Worm (Caenorhabditis elegans) whole organism, young adult: Measurements from ENCODE around the gene cpt-5.

Source experiments
- B0261.1 ChIP-seq: sonication (generic microtip); optimal IDR thresholded peaks from 2 replicates; lab custom pipeline; 2016; ENCODE audit warnings: mild to moderate bottlenecking, missing genetic modification characterization, moderate library complexity, missing compliant biosample characterization
- C17E4.6 ChIP-seq: fragments of 200-800 bp; sonication (Bioruptor generic); IDR thresholded peaks from 2 replicates; pipeline ENCODE4 v1.3.6; 2022; ENCODE audit warnings: missing genetic modification reagents, missing genetic modification characterization, missing compliant biosample characterization
- F10E7.11 ChIP-seq: sonication (generic microtip); optimal IDR thresholded peaks from 2 replicates; lab custom pipeline; 2017; ENCODE audit warnings: mild to moderate bottlenecking, missing genetic modification characterization, moderate library complexity, missing compliant biosample characterization
- F37B4.10 ChIP-seq: fragments of 200-800 bp; sonication (Bioruptor generic); IDR thresholded peaks from 2 replicates; pipeline ENCODE4 v1.3.6; 2022; ENCODE audit warnings: missing genetic modification characterization, missing compliant biosample characterization
- K12H6.12 ChIP-seq: fragments of 200-800 bp; sonication (Bioruptor generic); optimal IDR thresholded peaks from 2 replicates; lab custom pipeline; 2018; ENCODE audit warnings: mild to moderate bottlenecking, missing genetic modification characterization, missing compliant biosample characterization
- T07F8.4 ChIP-seq: sonication (generic microtip); optimal IDR thresholded peaks from 2 replicates; lab custom pipeline; 2016; ENCODE audit warnings: mild to moderate bottlenecking, missing genetic modification characterization, moderate library complexity, missing compliant biosample characterization
- T26A5.8 ChIP-seq: sonication (generic microtip); optimal IDR thresholded peaks from 2 replicates; lab custom pipeline; 2016; ENCODE audit warnings: missing genetic modification characterization, missing compliant biosample characterization
- Y53G8AR.9 ChIP-seq: fragments of 200-800 bp; sonication (Bioruptor generic); conservative IDR thresholded peaks from 2 replicates; pipeline ENCODE4 v1.3.6; 2022; ENCODE audit warnings: missing genetic modification reagents, missing genetic modification characterization, missing compliant biosample characterization
- Y56A3A.18 ChIP-seq: fragments of 200-800 bp; sonication (Bioruptor generic); IDR thresholded peaks from 2 replicates; pipeline ENCODE4 v1.3.6; 2022; ENCODE audit warnings: missing genetic modification reagents, missing genetic modification characterization, missing compliant biosample characterization
- Y79H2A.3 ChIP-seq: fragments of 200-800 bp; sonication (Bioruptor generic); conservative IDR thresholded peaks from 2 replicates; pipeline ENCODE4 v1.3.6; 2022; ENCODE audit warnings: missing genetic modification reagents, missing genetic modification characterization, missing compliant biosample characterization
- atf-7 ChIP-seq: sonication (generic microtip); optimal IDR thresholded peaks from 2 replicates; lab custom pipeline; 2017; ENCODE audit warnings: mild to moderate bottlenecking, missing genetic modification characterization, missing compliant biosample characterization
- athp-1 ChIP-seq: sonication (generic microtip); optimal IDR thresholded peaks from 2 replicates; lab custom pipeline; 2017; ENCODE audit warnings: mild to moderate bottlenecking, missing genetic modification characterization, missing compliant biosample characterization
- attf-5 ChIP-seq: fragments of 200-800 bp; sonication (Bioruptor generic); optimal IDR thresholded peaks from 2 replicates; lab custom pipeline; 2018; ENCODE audit warnings: mild to moderate bottlenecking, missing genetic modification characterization, missing compliant biosample characterization
- ceh-100 ChIP-seq: fragments of 200-800 bp; sonication (Bioruptor generic); IDR thresholded peaks from 2 replicates; pipeline ENCODE4 v1.3.6; 2022; ENCODE audit warnings: missing genetic modification reagents, missing genetic modification characterization, missing compliant biosample characterization
- ceh-27 ChIP-seq: fragments of 200-800 bp; sonication (Bioruptor generic); optimal IDR thresholded peaks from 2 replicates; lab custom pipeline; 2018; ENCODE audit warnings: mild to moderate bottlenecking, missing genetic modification characterization, moderate library complexity, missing compliant biosample characterization
- ceh-58 ChIP-seq: fragments of 200-800 bp; sonication (Bioruptor generic); IDR thresholded peaks from 2 replicates; pipeline ENCODE4 v1.3.6; 2022; ENCODE audit warnings: missing genetic modification characterization, missing compliant biosample characterization
- ceh-79 ChIP-seq: sonication (generic microtip); optimal IDR thresholded peaks from 2 replicates; lab custom pipeline; 2017; ENCODE audit warnings: mild to moderate bottlenecking, missing genetic modification characterization, missing compliant biosample characterization
- chd-7 ChIP-seq: sonication (generic microtip); optimal IDR thresholded peaks from 2 replicates; lab custom pipeline; 2016; ENCODE audit warnings: mild to moderate bottlenecking, missing genetic modification characterization, moderate library complexity, missing compliant biosample characterization
- die-1 ChIP-seq: sonication (generic microtip); optimal IDR thresholded peaks from 2 replicates; lab custom pipeline; 2016; ENCODE audit warnings: missing genotype, mild to moderate bottlenecking, missing genetic modification characterization, missing compliant biosample characterization
- dox-1 ChIP-seq: fragments of 200-800 bp; sonication (Bioruptor generic); IDR thresholded peaks from 2 replicates; pipeline ENCODE4 v1.3.6; 2022; ENCODE audit warnings: missing genetic modification reagents, missing genetic modification characterization, missing compliant biosample characterization
- dpff-1 ChIP-seq: sonication (generic microtip); optimal IDR thresholded peaks from 2 replicates; lab custom pipeline; 2017; ENCODE audit warnings: mild to moderate bottlenecking, missing genetic modification characterization, missing compliant biosample characterization
- dpl-1 ChIP-seq: fragments of 150-350 bp; optimal IDR thresholded peaks from 2 replicates; lab custom pipeline; 2014; ENCODE audit warnings: missing biosample characterization, missing genetic modification reagents, missing genetic modification characterization
- efl-1 ChIP-seq: fragments of 150-350 bp; optimal IDR thresholded peaks from 2 replicates; lab custom pipeline; 2014; ENCODE audit warnings: missing biosample characterization, missing genetic modification reagents, missing genetic modification characterization
- egrh-3 ChIP-seq: fragments of 200-800 bp; sonication (Bioruptor generic); IDR thresholded peaks from 2 replicates; pipeline ENCODE4 v1.3.6; 2022; ENCODE audit warnings: missing genetic modification reagents, missing genetic modification characterization, missing compliant biosample characterization
- ekl-4 ChIP-seq: fragments of 200-800 bp; sonication (Bioruptor generic); IDR thresholded peaks from 2 replicates; pipeline ENCODE4 v1.3.6; 2022; ENCODE audit warnings: missing genetic modification reagents, missing genetic modification characterization, missing compliant biosample characterization
- gei-17 ChIP-seq: fragments of 200-800 bp; sonication (Bioruptor generic); optimal IDR thresholded peaks from 2 replicates; lab custom pipeline; 2018; ENCODE audit warnings: mild to moderate bottlenecking, missing genetic modification characterization, missing compliant biosample characterization
- him-1 ChIP-seq: sonication (generic microtip); optimal IDR thresholded peaks from 2 replicates; lab custom pipeline; 2016; ENCODE audit warnings: missing genotype, missing genetic modification reagents, missing genetic modification characterization, missing compliant biosample characterization
- hlh-26 ChIP-seq: fragments of 200-800 bp; sonication (Bioruptor generic); conservative IDR thresholded peaks from 2 replicates; pipeline ENCODE4 v1.3.6; 2022; ENCODE audit warnings: missing genetic modification reagents, missing genetic modification characterization, missing compliant biosample characterization
- hmg-20 ChIP-seq: fragments of 200-800 bp; sonication (Bioruptor generic); IDR thresholded peaks from 2 replicates; pipeline ENCODE4 v1.3.6; 2022; ENCODE audit warnings: missing genetic modification reagents, missing genetic modification characterization, missing compliant biosample characterization
- hsf-1 ChIP-seq: fragments of 200-800 bp; sonication (Bioruptor generic); IDR thresholded peaks from 2 replicates; pipeline ENCODE4 v1.3.6; 2022; ENCODE audit warnings: missing genetic modification reagents, missing genetic modification characterization, missing compliant biosample characterization
- lin-35 ChIP-seq, 3 experiments: fragments of 150-350 bp in 2 of 3; sonication (generic microtip) in 1 of 3; optimal IDR thresholded peaks; 2 replicates each; lab custom pipeline; 2014 to 2018; ENCODE audit warnings: missing biosample characterization in 3 of 3, missing genetic modification characterization in 3 of 3, missing genetic modification reagents in 3 of 3
- lsl-1 ChIP-seq: fragments of 200-800 bp; sonication (Bioruptor generic); optimal IDR thresholded peaks from 2 replicates; lab custom pipeline; 2018; ENCODE audit warnings: mild to moderate bottlenecking, missing genetic modification characterization, moderate library complexity, missing compliant biosample characterization
- madf-6 ChIP-seq: fragments of 200-800 bp; sonication (Bioruptor generic); IDR thresholded peaks from 2 replicates; pipeline ENCODE4 v1.3.6; 2022; ENCODE audit warnings: missing genetic modification reagents, missing genetic modification characterization, missing compliant biosample characterization
- madf-8 ChIP-seq: fragments of 200-800 bp; sonication (Bioruptor generic); conservative IDR thresholded peaks from 2 replicates; pipeline ENCODE4 v1.3.6; 2022; ENCODE audit warnings: missing genetic modification reagents, missing genetic modification characterization, missing compliant biosample characterization
- nfya-1 ChIP-seq: sonication (generic microtip); optimal IDR thresholded peaks from 2 replicates; lab custom pipeline; 2017; ENCODE audit warnings: antibody characterized with exemption, missing compliant biosample characterization, missing genetic modification characterization, borderline replicate concordance; ENCODE audit not compliant: insufficient read depth
- nhr-120 ChIP-seq: fragments of 200-800 bp; sonication (Bioruptor generic); IDR thresholded peaks from 2 replicates; pipeline ENCODE4 v1.3.6; 2022; ENCODE audit warnings: missing genetic modification characterization, missing compliant biosample characterization
- rcor-1 ChIP-seq: fragments of 200-800 bp; sonication (Bioruptor generic); IDR thresholded peaks from 2 replicates; pipeline ENCODE4 v1.3.6; 2022; ENCODE audit warnings: missing genetic modification reagents, missing genetic modification characterization, missing compliant biosample characterization
- repo-1 ChIP-seq: sonication (generic microtip); optimal IDR thresholded peaks from 2 replicates; lab custom pipeline; 2017; ENCODE audit warnings: mild to moderate bottlenecking, missing genetic modification characterization, missing compliant biosample characterization
- rpc-1 ChIP-seq, 2 experiments: fragments of 150-350 bp in 1 of 2; sonication (generic microtip) in 1 of 2; optimal IDR thresholded peaks; 2 replicates each; lab custom pipeline; 2014 to 2018; ENCODE audit warnings: missing biosample characterization in 1 of 2, missing genetic modification characterization in 1 of 2, missing genetic modification reagents in 1 of 2, missing genotype in 1 of 2
- snpc-1.3 ChIP-seq: sonication (generic microtip); optimal IDR thresholded peaks from 2 replicates; lab custom pipeline; 2017; ENCODE audit warnings: missing genetic modification characterization, mild to moderate bottlenecking, missing compliant biosample characterization, antibody characterized with exemption, moderate library complexity, missing genotype, missing genetic modification reagents; ENCODE audit not compliant: insufficient read depth
- snpc-3.4 ChIP-seq: sonication (generic microtip); optimal IDR thresholded peaks from 2 replicates; lab custom pipeline; 2017; ENCODE audit warnings: missing genetic modification characterization, mild to moderate bottlenecking, missing compliant biosample characterization, antibody characterized with exemption, moderate library complexity, missing genotype, missing genetic modification reagents
- somi-1 ChIP-seq: fragments of 200-800 bp; sonication (Bioruptor generic); optimal IDR thresholded peaks from 2 replicates; lab custom pipeline; 2018; ENCODE audit warnings: mild to moderate bottlenecking, missing genetic modification characterization, missing compliant biosample characterization
- xnd-1 ChIP-seq: sonication (generic microtip); optimal IDR thresholded peaks from 2 replicates; lab custom pipeline; 2016; ENCODE audit warnings: missing genotype, missing genetic modification reagents, missing genetic modification characterization, missing compliant biosample characterization
- zfh-2 ChIP-seq: fragments of 200-800 bp; sonication (Bioruptor generic); conservative IDR thresholded peaks from 2 replicates; pipeline ENCODE4 v1.3.6; 2022; ENCODE audit warnings: missing genetic modification reagents, missing genetic modification characterization, missing compliant biosample characterization
- ztf-22 ChIP-seq: fragments of 200-800 bp; sonication (Bioruptor generic); optimal IDR thresholded peaks from 2 replicates; lab custom pipeline; 2018; ENCODE audit warnings: mild to moderate bottlenecking, missing genetic modification characterization, moderate library complexity, missing compliant biosample characterization
- ztf-26 ChIP-seq: sonication (generic microtip); optimal IDR thresholded peaks from 2 replicates; lab custom pipeline; 2017; ENCODE audit warnings: missing genetic modification characterization, missing compliant biosample characterization
- ztf-28 ChIP-seq: fragments of 200-800 bp; sonication (Bioruptor generic); IDR thresholded peaks from 2 replicates; pipeline ENCODE4 v1.3.6; 2022; ENCODE audit warnings: missing genetic modification reagents, missing genetic modification characterization, missing compliant biosample characterization

cpt-5 gene

DNA sequence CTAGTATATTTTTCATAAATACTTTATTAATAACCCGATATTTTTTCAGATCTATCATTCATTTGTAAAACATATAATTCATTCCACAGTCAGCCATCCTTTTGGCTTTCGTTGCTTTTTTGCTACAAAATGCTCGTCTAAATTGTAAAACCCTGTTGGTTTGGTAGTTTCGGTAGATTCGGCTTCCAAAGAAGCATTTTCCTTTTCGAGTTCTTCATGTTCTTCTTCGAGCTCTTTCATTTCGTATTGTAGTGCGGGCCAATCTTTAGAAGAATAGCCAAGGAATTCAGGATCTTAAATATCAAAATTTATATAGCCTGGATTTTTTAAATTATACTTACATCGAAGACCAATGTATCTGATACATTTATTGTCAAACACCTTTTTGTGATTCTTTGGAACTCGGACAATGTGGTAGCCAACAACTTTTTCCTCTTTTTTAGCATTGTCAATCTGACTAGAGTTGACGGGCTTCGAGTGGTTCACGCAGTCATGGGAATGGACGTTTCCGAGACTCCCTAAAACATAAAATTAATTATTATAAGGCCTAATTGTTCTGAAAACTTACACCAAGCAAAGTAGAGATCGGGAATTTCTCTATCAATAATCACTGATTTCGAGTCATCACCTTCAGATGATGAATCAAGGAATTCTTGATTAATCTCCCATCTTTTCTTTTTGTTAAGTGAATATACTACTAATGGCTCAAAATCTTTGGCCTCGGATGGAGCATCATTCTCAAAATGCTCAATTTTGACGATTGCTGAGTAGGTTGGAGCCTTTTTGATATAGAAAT is 35.3 kb downstream of the cpt-5 start (continued):
- TF ChIP-seq gei-17 (GFP tag; lab: Kevin White, UChicago), result no peak
- peak; percentile 57 for TF ChIP-seq dox-1
- no peak for TF ChIP-seq snpc-3.4
- no peak for TF ChIP-seq snpc-1.3
- no peak for TF ChIP-seq somi-1 (GFP tag; lab: Kevin White, UChicago)
- no peak for TF ChIP-seq T07F8.4 (tag; lab: Kevin White, UChicago)
- TF ChIP-seq ceh-100 (GFP tag; lab: Robert Waterston, UW), result no peak
- no peak for TF ChIP-seq madf-6 (GFP tag; lab: Robert Waterston, UW)
- peak; percentile 1 for TF ChIP-seq athp-1 (tag; lab: Kevin White, UChicago)
- no peak for TF ChIP-seq attf-5 (GFP tag; lab: Kevin White, UChicago)
- no peak for TF ChIP-seq ceh-58 (GFP tag; lab: Robert Waterston, UW)
- TF ChIP-seq him-1 (tag; lab: Kevin White, UChicago), result no peak
- no peak; the same call in 1 of the 2 replicates for TF ChIP-seq ekl-4 (GFP tag; lab: Robert Waterston, UW)
- no peak for TF ChIP-seq B0261.1 (tag; lab: Kevin White, UChicago)
- TF ChIP-seq nfya-1 (tag; lab: Kevin White, UChicago), result no peak
- no peak for TF ChIP-seq repo-1 (tag; lab: Kevin White, UChicago)
- TF ChIP-seq hmg-20 (GFP tag; lab: Robert Waterston, UW), result no peak
- no peak for TF ChIP-seq efl-1 (GFP tag; lab: Kevin White, UChicago)
- TF ChIP-seq xnd-1 (tag; lab: Kevin White, UChicago), result no peak
- TF ChIP-seq ztf-28 (GFP tag; lab: Robert Waterston, UW), result peak; percentile 33; the same call in 1 of the 2 replicates
- no peak for TF ChIP-seq hsf-1 (GFP tag; lab: Robert Waterston, UW)
- TF ChIP-seq atf-7 (tag; lab: Kevin White, UChicago), result no peak
- no peak for TF ChIP-seq ceh-79 (tag; lab: Kevin White, UChicago)
- TF ChIP-seq egrh-3 (GFP tag; lab: Robert Waterston, UW), result no peak
- peak; percentile 38 for TF ChIP-seq chd-7 (tag; lab: Kevin White, UChicago)
- TF ChIP-seq ztf-22, result no peak
- TF ChIP-seq zfh-2 (GFP tag; lab: Robert Waterston, UW), result no peak
- peak; percentile 7; the same call in 1 of the 2 replicates for TF ChIP-seq Y56A3A.18 (GFP tag; lab: Robert Waterston, UW)
- no peak for TF ChIP-seq C17E4.6 (GFP tag; lab: Robert Waterston, UW)
- no peak for TF ChIP-seq F37B4.10 (GFP tag; lab: Robert Waterston, UW)
- TF ChIP-seq rpc-1 (optimal IDR thresholded peaks at IDR 0.05; lab: Kevin White, UChicago), result no peak
- no peak for TF ChIP-seq rpc-1 (tag; optimal IDR thresholded peaks at IDR 0.05; lab: Kevin White, UChicago)
- no peak for TF ChIP-seq rcor-1 (GFP tag; lab: Robert Waterston, UW)
- TF ChIP-seq Y79H2A.3 (GFP tag; lab: Robert Waterston, UW), result peak; percentile 6; the same call in 1 of the 2 replicates
- no peak for TF ChIP-seq F10E7.11 (tag; lab: Kevin White, UChicago)
- TF ChIP-seq ceh-27 (GFP tag; lab: Kevin White, UChicago), result no peak
- no peak for TF ChIP-seq T26A5.8 (tag; lab: Kevin White, UChicago)
- no peak for TF ChIP-seq dpl-1 (GFP tag; lab: Kevin White, UChicago)
- no peak for TF ChIP-seq Y53G8AR.9
- TF ChIP-seq lin-35 (GFP tag; optimal IDR thresholded peaks at IDR 0.05; lab: Kevin White, UChicago), result peak in 1 of 3 experiments; percentile 39
- TF ChIP-seq hlh-26 (GFP tag; lab: Robert Waterston, UW), result no peak
- TF ChIP-seq madf-8 (GFP tag; lab: Robert Waterston, UW), result no peak
- no peak for TF ChIP-seq ztf-26
- TF ChIP-seq die-1 (tag; lab: Kevin White, UChicago), result no peak
- no peak for TF ChIP-seq lsl-1 (GFP tag; lab: Kevin White, UChicago)
- TF ChIP-seq K12H6.12, result no peak
- TF ChIP-seq dpff-1 (tag; lab: Kevin White, UChicago), result no peak
- TF ChIP-seq nhr-120 (GFP tag; lab: Robert Waterston, UW), result no peak
